Worm (Caenorhabditis elegans) whole organism, mixed stage, embryonic: Measurements from ENCODE around the gene C24G6.8.

Experiments used
- bed-3 ChIP-seq: fragments of 200-800 bp; sonication (Bioruptor generic); optimal IDR thresholded peaks from 3 replicates; lab custom pipeline; 2018; ENCODE audit warnings: mild to moderate bottlenecking, missing genetic modification characterization, moderate library complexity, missing compliant biosample characterization
- ceh-83 ChIP-seq: fragments of 200-800 bp; sonication (Bioruptor generic); optimal IDR thresholded peaks from 2 replicates; lab custom pipeline; 2018; ENCODE audit warnings: mild to moderate bottlenecking, missing genetic modification characterization, missing compliant biosample characterization
- ces-1 ChIP-seq: fragments of 150-350 bp; optimal IDR thresholded peaks from 2 replicates; lab custom pipeline; 2014; ENCODE audit warnings: missing biosample characterization, missing genetic modification reagents, missing genetic modification characterization
- flh-1 ChIP-seq: fragments of 200-800 bp; sonication (Bioruptor generic); optimal IDR thresholded peaks from 2 replicates; lab custom pipeline; 2018; ENCODE audit warnings: mild to moderate bottlenecking, missing genetic modification characterization, moderate library complexity, missing compliant biosample characterization
- mep-1 ChIP-seq: fragments of 150-350 bp; optimal IDR thresholded peaks from 2 replicates; lab custom pipeline; 2017; ENCODE audit warnings: missing biosample characterization, missing genetic modification reagents, missing genetic modification characterization, inconsistent platforms
- nhr-76 ChIP-seq: sonication (generic microtip); optimal IDR thresholded peaks from 2 replicates; lab custom pipeline; 2017; ENCODE audit warnings: missing biosample characterization, missing genetic modification characterization
- sptf-1 ChIP-seq: sonication (generic microtip); optimal IDR thresholded peaks from 2 replicates; lab custom pipeline; 2017; ENCODE audit warnings: mild to moderate bottlenecking, missing genetic modification characterization, moderate library complexity, missing compliant biosample characterization
- ztf-11 ChIP-seq: fragments of 150-350 bp; optimal IDR thresholded peaks from 2 replicates; lab custom pipeline; 2014; ENCODE audit warnings: missing biosample characterization, missing genetic modification characterization

DNA sequence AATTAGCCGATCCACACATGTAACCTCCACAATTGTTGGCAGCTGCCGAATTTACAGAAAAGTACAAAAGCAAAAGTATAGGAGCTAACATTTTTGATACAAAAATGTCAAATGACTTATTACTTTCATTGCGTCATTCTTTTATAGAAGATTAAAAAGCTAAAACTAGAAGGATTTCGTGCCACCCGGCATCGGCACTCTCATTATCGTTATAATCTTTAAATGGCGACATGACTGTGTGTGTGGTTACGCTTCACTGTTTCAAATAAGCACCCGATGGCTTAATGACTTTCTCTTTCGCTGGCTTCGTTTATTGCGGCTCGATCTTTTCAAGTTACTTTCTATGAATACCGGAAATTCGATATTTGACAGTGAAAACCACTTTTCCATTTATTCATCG, 1.9 kb downstream of the C24G6.8 start, which contains the start of gene grl-1:
- TF ChIP-seq ceh-83 (GFP tag; lab: Kevin White, UChicago): no peak
- TF ChIP-seq bed-3 (GFP tag; lab: Kevin White, UChicago): no peak
- TF ChIP-seq mep-1: no peak
- TF ChIP-seq sptf-1 (tag; lab: Kevin White, UChicago): no peak
- no peak for TF ChIP-seq flh-1 (GFP tag; lab: Kevin White, UChicago)
- no peak for TF ChIP-seq ztf-11 (tag; lab: Kevin White, UChicago)
- TF ChIP-seq nhr-76 (tag; lab: Kevin White, UChicago): no peak
- no peak for TF ChIP-seq ces-1 (GFP tag; lab: Kevin White, UChicago)
